Worm (Caenorhabditis elegans) whole organism, L4/young adult: ENCODE data around the gene set-31.

Source experiments
- W03F9.2 ChIP-seq: fragments of 150-350 bp; optimal IDR thresholded peaks from 2 replicates; lab custom pipeline; 2014; ENCODE audit warnings: missing biosample characterization, missing genetic modification characterization
- dao-5 ChIP-seq: sonication (generic microtip); optimal IDR thresholded peaks from 2 replicates; lab custom pipeline; 2016; ENCODE audit warnings: missing genotype, missing genetic modification characterization, moderate library complexity, missing compliant biosample characterization
- him-1 ChIP-seq: sonication (generic microtip); optimal IDR thresholded peaks from 2 replicates; lab custom pipeline; 2016; ENCODE audit warnings: missing genotype, missing genetic modification reagents, missing genetic modification characterization, missing compliant biosample characterization

ce11 chrV:14380242-14380641, 37.5 kb upstream of the set-31 start:
- no peak for TF ChIP-seq W03F9.2 (tag; lab: Kevin White, UChicago)
- TF ChIP-seq him-1 (tag; lab: Kevin White, UChicago) = no peak
- no peak for TF ChIP-seq dao-5 (tag; lab: Kevin White, UChicago)
